Fruit fly (Drosophila melanogaster): ENCODE results near the gene CG33703.

DNA sequence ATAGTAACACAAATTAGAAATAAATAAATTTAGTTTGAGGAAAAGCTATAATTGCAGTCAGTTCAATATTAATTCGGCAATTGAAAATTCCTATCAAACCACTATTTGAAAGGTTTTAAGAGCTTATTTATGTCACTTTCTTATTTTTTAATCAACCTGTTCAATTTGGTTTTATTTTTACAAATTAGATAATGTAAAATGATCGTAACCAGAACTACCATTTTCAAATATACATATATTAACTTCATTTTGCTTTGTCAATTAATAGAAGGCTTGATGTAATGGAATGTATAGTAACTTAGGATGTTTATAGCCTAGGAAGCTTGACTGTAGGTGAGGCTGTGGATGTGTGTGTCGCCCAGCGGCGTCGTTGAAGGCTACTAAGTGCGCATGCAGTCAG, 45.9 kb downstream of the CG33703 start:
- no peak for TF ChIP-seq CG8478 (optimal IDR thresholded peaks at IDR 0.05)
- TF ChIP-seq CTCF (optimal IDR thresholded peaks at IDR 0.05), result no peak

Measured in S2 (cell line).